Worm (Caenorhabditis elegans): ENCODE data around the gene mboa-4.
"Not testable (repeated sequence)": the region's sequence is repeated elsewhere in the genome, so short reads cannot be mapped to it uniquely, and the experiment has no call there.

Gene mboa-4

ce11 chrIV:11164831-11165230 is 5.0 kb upstream of the mboa-4 start, which contains the start of gene C08F8.6:
Gene C08F8.6, minus strand, starts transcription at chrIV:11164931.
- TF ChIP-seq dao-5 (tag; optimal IDR thresholded peaks at IDR 0.05), result no peak
- no peak for TF ChIP-seq him-1 (tag; optimal IDR thresholded peaks at IDR 0.05)
- no peak for TF ChIP-seq W03F9.2 (tag; optimal IDR thresholded peaks at IDR 0.05)

ce11 chrIV:11162451-11162850 is 2.7 kb upstream of the mboa-4 start, which contains the start of gene fbxb-9:
Gene fbxb-9, minus strand, starts transcription at chrIV:11162551.
- TF ChIP-seq dao-5 (tag; optimal IDR thresholded peaks at IDR 0.05), result no peak
- no peak for TF ChIP-seq him-1 (tag; optimal IDR thresholded peaks at IDR 0.05)
- no peak for TF ChIP-seq W03F9.2 (tag; optimal IDR thresholded peaks at IDR 0.05)

ce11 chrIV:11160707-11161106 is 921 bp upstream of the mboa-4 start, which contains the start of gene C08F8.15:
Gene C08F8.15, minus strand, starts transcription at chrIV:11160807.
- TF ChIP-seq him-1 (tag; optimal IDR thresholded peaks at IDR 0.05) (no peak), dao-5 (tag; optimal IDR thresholded peaks at IDR 0.05) (no peak), W03F9.2 (tag; optimal IDR thresholded peaks at IDR 0.05) (no peak)

- TF ChIP-seq him-1 (tag; optimal IDR thresholded peaks at IDR 0.05), result no peak
- TF ChIP-seq W03F9.2 (tag; optimal IDR thresholded peaks at IDR 0.05), result no peak
- no peak for TF ChIP-seq dao-5 (tag; optimal IDR thresholded peaks at IDR 0.05)
These were observed 3.3 kb downstream of the mboa-4 start for ce11 chrIV:11156526-11156925.

- TF ChIP-seq W03F9.2, him-1, dao-5 (tag; optimal IDR thresholded peaks at IDR 0.05): not testable (repeated sequence)
These were observed 5.2 kb downstream of the mboa-4 start, which contains the start of gene C08F8.3 for ce11 chrIV:11154425-11155114. Gene C08F8.3, plus strand, starts transcription at chrIV:11155044.

- TF ChIP-seq W03F9.2 (tag; optimal IDR thresholded peaks at IDR 0.05), result no peak
- TF ChIP-seq him-1 (tag; optimal IDR thresholded peaks at IDR 0.05), result no peak
- TF ChIP-seq dao-5 (tag; optimal IDR thresholded peaks at IDR 0.05), result no peak
These were observed 8.9 kb downstream of the mboa-4 start, which contains the start of gene C08F8.2 for ce11 chrIV:11150844-11151243. Gene C08F8.2, plus strand, starts transcription at chrIV:11150997.

- TF ChIP-seq him-1 (tag; optimal IDR thresholded peaks at IDR 0.05), result peak; percentile 40
- peak; percentile 92 for TF ChIP-seq W03F9.2 (tag; optimal IDR thresholded peaks at IDR 0.05)
- TF ChIP-seq dao-5 (tag; optimal IDR thresholded peaks at IDR 0.05), result no peak
These were observed 10.2 kb downstream of the mboa-4 start, which contains the start of the genes F01G4.6 and pfd-1 for ce11 chrIV:11149454-11150163. Gene F01G4.6, minus strand, starts transcription at chrIV:11149504. Gene pfd-1, plus strand, starts transcription at chrIV:11150113.

ce11 chrIV:11148788-11149366 is 10.9 kb downstream of the mboa-4 start:
- TF ChIP-seq him-1 (tag; optimal IDR thresholded peaks at IDR 0.05) (no peak), W03F9.2 (tag; optimal IDR thresholded peaks at IDR 0.05) (peak; percentile 26), dao-5 (tag; optimal IDR thresholded peaks at IDR 0.05) (no peak)

- TF ChIP-seq W03F9.2 (tag; optimal IDR thresholded peaks at IDR 0.05) (no peak), dao-5 (tag; optimal IDR thresholded peaks at IDR 0.05) (peak; percentile 12), him-1 (tag; optimal IDR thresholded peaks at IDR 0.05) (no peak)
These were observed 12.8 kb downstream of the mboa-4 start, which contains the start of gene pigq-1 for ce11 chrIV:11146962-11147470. Gene pigq-1, minus strand, starts transcription at chrIV:11147247.

ce11 chrIV:11146492-11146891 is 13.3 kb downstream of the mboa-4 start:
- TF ChIP-seq him-1 (tag; optimal IDR thresholded peaks at IDR 0.05) (no peak), dao-5 (tag; optimal IDR thresholded peaks at IDR 0.05) (no peak), W03F9.2 (tag; optimal IDR thresholded peaks at IDR 0.05) (no peak)

- TF ChIP-seq dao-5 (tag; optimal IDR thresholded peaks at IDR 0.05) (no peak), him-1 (tag; optimal IDR thresholded peaks at IDR 0.05) (no peak), W03F9.2 (tag; optimal IDR thresholded peaks at IDR 0.05) (no peak)
These were observed 13.9 kb downstream of the mboa-4 start for ce11 chrIV:11145929-11146339.

- TF ChIP-seq dao-5 (tag; optimal IDR thresholded peaks at IDR 0.05) (no peak), him-1 (tag; optimal IDR thresholded peaks at IDR 0.05) (no peak), W03F9.2 (tag; optimal IDR thresholded peaks at IDR 0.05) (no peak)
These were observed 16.6 kb downstream of the mboa-4 start, which contains the start of gene F01G4.4 for ce11 chrIV:11143228-11143444. Gene F01G4.4, plus strand, starts transcription at chrIV:11143345.

Data from whole organism, L4/young adult.